Worm (Caenorhabditis elegans) whole organism, late embryonic: Measurements from ENCODE around the gene Y26G10.5.

Experiments
- C08G9.2 ChIP-seq: sonication (generic microtip); optimal IDR thresholded peaks from 2 replicates; lab custom pipeline; 2016; ENCODE audit warnings: mild to moderate bottlenecking, missing genetic modification characterization, moderate library complexity, missing compliant biosample characterization
- F13H6.1 ChIP-seq: sonication (generic microtip); optimal IDR thresholded peaks from 2 replicates; lab custom pipeline; 2016; ENCODE audit warnings: missing genetic modification characterization, missing compliant biosample characterization
- T23F11.4 ChIP-seq: fragments of 200-800 bp; sonication (Bioruptor generic); optimal IDR thresholded peaks from 2 replicates; lab custom pipeline; 2018; ENCODE audit warnings: mild to moderate bottlenecking, missing genetic modification characterization, missing compliant biosample characterization
- Y22D7AL.16 ChIP-seq: sonication (generic microtip); optimal IDR thresholded peaks from 2 replicates; lab custom pipeline; 2016; ENCODE audit warnings: missing genetic modification characterization, missing compliant biosample characterization
- ahr-1 ChIP-seq: sonication (generic microtip); optimal IDR thresholded peaks from 2 replicates; lab custom pipeline; 2016; ENCODE audit warnings: missing genetic modification characterization, missing compliant biosample characterization
- ama-1 ChIP-seq: fragments of 150-350 bp; optimal IDR thresholded peaks from 2 replicates; lab custom pipeline; 2014
- ceh-14 ChIP-seq: sonication (generic microtip); optimal IDR thresholded peaks from 2 replicates; lab custom pipeline; 2016; ENCODE audit warnings: missing genotype, missing genetic modification characterization, missing compliant biosample characterization
- ceh-18 ChIP-seq: sonication (generic microtip); optimal IDR thresholded peaks from 2 replicates; lab custom pipeline; 2016; ENCODE audit warnings: missing genetic modification characterization, missing compliant biosample characterization
- ceh-22 ChIP-seq: sonication (generic microtip); optimal IDR thresholded peaks from 2 replicates; lab custom pipeline; 2017; ENCODE audit warnings: missing biosample characterization, missing genetic modification characterization
- ceh-24 ChIP-seq: sonication (generic microtip); optimal IDR thresholded peaks from 2 replicates; lab custom pipeline; 2016; ENCODE audit warnings: mild to moderate bottlenecking, missing genetic modification characterization, missing compliant biosample characterization
- ceh-30 ChIP-seq: fragments of 150-350 bp; optimal IDR thresholded peaks from 2 replicates; lab custom pipeline; 2014; ENCODE audit warnings: missing biosample characterization, missing genetic modification characterization
- ceh-31 ChIP-seq: sonication (generic microtip); optimal IDR thresholded peaks from 2 replicates; lab custom pipeline; 2016; ENCODE audit warnings: missing genetic modification characterization, missing compliant biosample characterization
- ceh-34 ChIP-seq: sonication (generic microtip); optimal IDR thresholded peaks from 2 replicates; lab custom pipeline; 2016; ENCODE audit warnings: mild to moderate bottlenecking, missing genetic modification characterization, missing compliant biosample characterization
- ceh-45 ChIP-seq: fragments of 200-800 bp; sonication (Bioruptor generic); IDR thresholded peaks from 2 replicates; pipeline ENCODE4 v1.3.6; 2022; ENCODE audit warnings: missing genetic modification reagents, missing genetic modification characterization, missing compliant biosample characterization
- ceh-6 ChIP-seq: fragments of 200-800 bp; sonication (Bioruptor generic); optimal IDR thresholded peaks from 2 replicates; lab custom pipeline; 2018; ENCODE audit warnings: mild to moderate bottlenecking, missing genetic modification characterization, missing compliant biosample characterization
- che-1 ChIP-seq: sonication (generic microtip); optimal IDR thresholded peaks from 2 replicates; lab custom pipeline; 2016; ENCODE audit warnings: mild to moderate bottlenecking, missing genetic modification characterization, missing compliant biosample characterization
- elt-2 ChIP-seq: sonication (generic microtip); optimal IDR thresholded peaks from 2 replicates; lab custom pipeline; 2016; ENCODE audit warnings: missing genetic modification reagents, missing genetic modification characterization, missing compliant biosample characterization
- elt-4 ChIP-seq: sonication (generic microtip); optimal IDR thresholded peaks from 2 replicates; lab custom pipeline; 2016; ENCODE audit warnings: missing genetic modification characterization, missing compliant biosample characterization
- ets-4 ChIP-seq: sonication (generic microtip); optimal IDR thresholded peaks from 2 replicates; lab custom pipeline; 2016; ENCODE audit warnings: missing genetic modification characterization, missing compliant biosample characterization
- eyg-1 ChIP-seq: sonication (generic microtip); optimal IDR thresholded peaks from 2 replicates; lab custom pipeline; 2016; ENCODE audit warnings: missing genotype, missing genetic modification characterization, missing compliant biosample characterization
- fkh-10 ChIP-seq: fragments of 150-350 bp; optimal IDR thresholded peaks from 2 replicates; lab custom pipeline; 2014; ENCODE audit warnings: missing biosample characterization, missing genetic modification reagents, missing genetic modification characterization
- fkh-6 ChIP-seq: sonication (generic microtip); optimal IDR thresholded peaks from 2 replicates; lab custom pipeline; 2016; ENCODE audit warnings: missing genetic modification characterization, missing compliant biosample characterization
- hlh-30 ChIP-seq: sonication (generic microtip); optimal IDR thresholded peaks from 2 replicates; lab custom pipeline; 2017; ENCODE audit warnings: antibody characterized with exemption, missing genetic modification characterization, missing compliant biosample characterization; ENCODE audit not compliant: insufficient read depth
- hlh-8 ChIP-seq: sonication (generic microtip); optimal IDR thresholded peaks from 2 replicates; lab custom pipeline; 2016; ENCODE audit warnings: missing genotype, missing genetic modification characterization, missing compliant biosample characterization
- lin-11 ChIP-seq: fragments of 200-800 bp; sonication (Bioruptor generic); optimal IDR thresholded peaks from 2 replicates; lab custom pipeline; 2018; ENCODE audit warnings: mild to moderate bottlenecking, missing genetic modification characterization, missing compliant biosample characterization
- mec-3 ChIP-seq: sonication (generic microtip); optimal IDR thresholded peaks from 2 replicates; lab custom pipeline; 2016; ENCODE audit warnings: borderline replicate concordance, missing genetic modification characterization, missing compliant biosample characterization
- nfya-1 ChIP-seq: sonication (generic microtip); optimal IDR thresholded peaks from 2 replicates; lab custom pipeline; 2017; ENCODE audit warnings: missing genetic modification characterization, mild to moderate bottlenecking, missing compliant biosample characterization, antibody characterized with exemption, moderate library complexity
- nhr-232 ChIP-seq: sonication (generic microtip); optimal IDR thresholded peaks from 2 replicates; lab custom pipeline; 2016; ENCODE audit warnings: missing genetic modification characterization, missing compliant biosample characterization
- odd-2 ChIP-seq: sonication (generic microtip); optimal IDR thresholded peaks from 2 replicates; lab custom pipeline; 2017; ENCODE audit warnings: antibody characterized with exemption, mild to moderate bottlenecking, missing genetic modification characterization, missing compliant biosample characterization
- pag-3 ChIP-seq: sonication (generic microtip); optimal IDR thresholded peaks from 2 replicates; lab custom pipeline; 2016; ENCODE audit warnings: missing compliant biosample characterization, missing genetic modification characterization, borderline replicate concordance
- pat-9 ChIP-seq: fragments of 200-800 bp; sonication (Bioruptor generic); optimal IDR thresholded peaks from 2 replicates; lab custom pipeline; 2018; ENCODE audit warnings: mild to moderate bottlenecking, missing genetic modification characterization, moderate library complexity, missing compliant biosample characterization
- pha-4 ChIP-seq: fragments of 150-350 bp; optimal IDR thresholded peaks from 2 replicates; lab custom pipeline; 2018; ENCODE audit warnings: missing biosample characterization, missing genetic modification reagents, missing genetic modification characterization
- pqm-1 ChIP-seq: sonication (generic microtip); optimal IDR thresholded peaks from 2 replicates; lab custom pipeline; 2016; ENCODE audit warnings: missing genetic modification characterization, missing compliant biosample characterization
- pros-1 ChIP-seq: fragments of 150-350 bp; optimal IDR thresholded peaks from 2 replicates; lab custom pipeline; 2014; ENCODE audit warnings: missing biosample characterization, missing genetic modification reagents, missing genetic modification characterization
- ref-2 ChIP-seq: sonication (generic microtip); optimal IDR thresholded peaks from 2 replicates; lab custom pipeline; 2016; ENCODE audit warnings: missing genetic modification characterization, missing compliant biosample characterization
- rnt-1 ChIP-seq: sonication (generic microtip); optimal IDR thresholded peaks from 2 replicates; lab custom pipeline; 2016; ENCODE audit warnings: missing genetic modification characterization, missing compliant biosample characterization
- sdc-2 ChIP-seq: sonication (generic microtip); optimal IDR thresholded peaks from 2 replicates; lab custom pipeline; 2016; ENCODE audit warnings: missing genotype, missing genetic modification characterization, missing compliant biosample characterization
- sox-4 ChIP-seq: sonication (generic microtip); optimal IDR thresholded peaks from 2 replicates; lab custom pipeline; 2017; ENCODE audit warnings: mild to moderate bottlenecking, missing genetic modification characterization, inconsistent platforms, missing compliant biosample characterization
- tbx-2 ChIP-seq: sonication (generic microtip); optimal IDR thresholded peaks from 2 replicates; lab custom pipeline; 2016; ENCODE audit warnings: missing genetic modification characterization, missing compliant biosample characterization
- ttx-3 ChIP-seq: sonication (generic microtip); optimal IDR thresholded peaks from 2 replicates; lab custom pipeline; 2016; ENCODE audit warnings: missing genetic modification reagents, missing genetic modification characterization, missing compliant biosample characterization
- unc-42 ChIP-seq: sonication (generic microtip); optimal IDR thresholded peaks from 2 replicates; lab custom pipeline; 2016; ENCODE audit warnings: missing genotype, missing genetic modification characterization, missing compliant biosample characterization
- unc-55 ChIP-seq: sonication (generic microtip); optimal IDR thresholded peaks from 2 replicates; lab custom pipeline; 2017; ENCODE audit warnings: missing biosample characterization, missing genetic modification reagents, missing genetic modification characterization
- ztf-16 ChIP-seq: sonication (generic microtip); optimal IDR thresholded peaks from 2 replicates; lab custom pipeline; 2017; ENCODE audit warnings: missing genetic modification characterization, missing compliant biosample characterization

The Y26G10.5 gene

ce11 chrV:17705814-17706213 lies 5.2 kb upstream of the Y26G10.5 start, which contains the start of gene W06D12.6:
W06D12.6 (plus strand) TSS chrV:17706114.
- no peak for TF ChIP-seq pat-9 (tag; lab: Kevin White, UChicago)
- no peak for TF ChIP-seq pros-1
- TF ChIP-seq sox-4 (tag; lab: Kevin White, UChicago): no peak
- no peak for TF ChIP-seq ceh-45 (GFP tag; lab: Robert Waterston, UW)
- TF ChIP-seq lin-11 (tag; lab: Kevin White, UChicago): no peak
- TF ChIP-seq mec-3 (tag; lab: Kevin White, UChicago): no peak
- TF ChIP-seq ztf-16 (tag; lab: Kevin White, UChicago): no peak
- TF ChIP-seq unc-42 (tag; lab: Kevin White, UChicago): no peak
- no peak for TF ChIP-seq hlh-30 (tag; lab: Kevin White, UChicago)
- no peak for TF ChIP-seq rnt-1 (tag; lab: Kevin White, UChicago)
- TF ChIP-seq ets-4 (tag; lab: Kevin White, UChicago): no peak
- TF ChIP-seq nfya-1 (tag; lab: Kevin White, UChicago): no peak
- no peak for TF ChIP-seq Y22D7AL.16 (tag; lab: Kevin White, UChicago)
- no peak for TF ChIP-seq odd-2 (tag; lab: Kevin White, UChicago)
- TF ChIP-seq elt-4 (tag; lab: Kevin White, UChicago): no peak
- no peak for TF ChIP-seq F13H6.1 (tag; lab: Kevin White, UChicago)
- TF ChIP-seq C08G9.2 (tag; lab: Kevin White, UChicago): no peak

DNA sequence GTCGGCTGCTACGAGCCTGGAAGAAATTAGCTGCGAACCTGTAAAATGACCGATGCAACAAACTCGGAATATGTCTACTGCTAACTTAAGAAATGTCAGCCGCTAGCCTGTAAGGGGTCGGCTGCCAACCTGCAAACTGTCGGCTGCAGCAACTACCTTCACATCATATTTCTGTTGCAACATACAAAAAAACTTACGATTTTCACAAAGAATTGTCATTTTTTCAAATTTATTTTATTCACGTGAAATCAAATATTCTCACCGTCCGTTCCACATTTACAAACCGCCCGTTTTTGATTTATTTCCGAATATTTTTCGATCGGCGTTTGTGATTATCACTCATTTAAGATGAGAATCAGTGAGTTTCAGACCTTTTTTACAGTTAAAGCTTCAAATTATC lies 969 bp downstream of the Y26G10.5 start, which contains the start of gene Y26G10.6:
Gene Y26G10.6, plus strand, starts transcription at position 301 of the 400 bp plus-strand sequence.
- TF ChIP-seq pag-3 (tag; lab: Kevin White, UChicago) (no peak), pqm-1 (tag; lab: Kevin White, UChicago) (no peak), ref-2 (tag; lab: Kevin White, UChicago) (no peak), sdc-2 (tag; lab: Kevin White, UChicago) (no peak), eyg-1 (tag; lab: Kevin White, UChicago) (no peak), fkh-10 (no peak), Y22D7AL.16 (tag; lab: Kevin White, UChicago) (no peak), pros-1 (no peak), nhr-232 (tag; lab: Kevin White, UChicago) (no peak), mec-3 (tag; lab: Kevin White, UChicago) (no peak), fkh-6 (tag; lab: Kevin White, UChicago) (no peak), pha-4 (no peak), pat-9 (tag; lab: Kevin White, UChicago) (no peak), ceh-24 (tag; lab: Kevin White, UChicago) (no peak), che-1 (tag; lab: Kevin White, UChicago) (no peak)
- TF ChIP-seq, all 69 proteins: peak for 0

DNA sequence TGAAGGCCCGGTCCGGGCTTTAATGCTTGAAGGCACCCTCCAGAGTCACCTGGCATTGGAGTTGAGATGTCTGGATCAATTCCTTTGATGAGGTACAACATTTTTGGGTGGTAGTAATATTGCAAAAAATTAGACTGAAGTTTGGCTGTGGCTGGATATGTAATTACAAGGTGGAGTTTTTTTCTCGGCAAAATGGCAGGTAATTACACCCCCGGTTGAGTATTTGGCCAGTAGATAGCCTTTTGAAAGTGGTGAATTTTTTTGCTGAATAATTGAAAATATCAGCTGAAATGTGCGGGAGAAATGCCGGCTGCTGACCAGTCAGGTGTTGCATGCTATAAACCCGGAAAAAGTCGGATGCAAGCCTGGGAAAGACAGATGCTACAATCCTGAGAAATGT lies 1.5 kb downstream of the Y26G10.5 start, which contains the start of gene Y26G10.4:
Gene Y26G10.4, minus strand, starts transcription at position 101 of the 400 bp plus-strand sequence.
- TF ChIP-seq pros-1 (no peak), F13H6.1 (tag; lab: Kevin White, UChicago) (no peak), hlh-8 (tag; lab: Kevin White, UChicago) (no peak), ceh-22 (tag; lab: Kevin White, UChicago) (no peak)
- TF ChIP-seq, all 69 proteins: peak for 0

DNA sequence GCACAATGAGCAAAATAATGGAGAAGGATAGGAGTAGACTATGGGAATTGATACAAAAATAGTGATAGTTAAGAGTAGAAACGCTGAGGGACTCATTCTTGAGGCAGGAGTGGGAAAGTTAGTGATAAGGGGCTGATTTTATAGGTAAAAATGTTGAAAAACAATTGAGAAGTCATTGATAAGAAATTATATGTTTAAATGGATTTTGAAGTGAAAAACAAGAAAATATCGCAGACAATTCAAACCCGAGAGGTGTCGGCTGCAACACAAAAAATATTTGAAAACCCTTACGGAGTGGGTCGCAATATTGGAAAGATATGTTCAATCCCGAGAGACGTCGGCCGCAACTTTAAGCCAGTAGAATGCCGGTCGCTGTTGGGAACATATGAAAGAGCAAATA lies 3.9 kb downstream of the Y26G10.5 start, which contains the start of gene spp-29:
Gene spp-29, minus strand, starts transcription at position 101 of the 400 bp plus-strand sequence.
- no peak for TF ChIP-seq ets-4 (tag; lab: Kevin White, UChicago)
- TF ChIP-seq Y22D7AL.16 (tag; lab: Kevin White, UChicago): no peak
- TF ChIP-seq ceh-22 (tag; lab: Kevin White, UChicago): no peak
- TF ChIP-seq ceh-31 (tag; lab: Kevin White, UChicago): no peak
- TF ChIP-seq ceh-30 (tag; lab: Kevin White, UChicago): no peak
- no peak for TF ChIP-seq tbx-2 (tag; lab: Kevin White, UChicago)
- no peak for TF ChIP-seq pag-3 (tag; lab: Kevin White, UChicago)
- no peak for TF ChIP-seq F13H6.1 (tag; lab: Kevin White, UChicago)
- no peak for TF ChIP-seq ceh-14 (tag; lab: Kevin White, UChicago)
- TF ChIP-seq elt-2: no peak
- TF ChIP-seq unc-55 (GFP tag; lab: Kevin White, UChicago): no peak
- TF ChIP-seq ceh-34: no peak
- TF ChIP-seq ceh-6 (GFP tag; lab: Kevin White, UChicago): no peak
- no peak for TF ChIP-seq ahr-1
- TF ChIP-seq ama-1 (lab: Kevin White, UChicago): no peak
- TF ChIP-seq T23F11.4 (GFP tag; lab: Kevin White, UChicago): no peak
- no peak for TF ChIP-seq ceh-18 (tag; lab: Kevin White, UChicago)
- TF ChIP-seq pqm-1 (tag; lab: Kevin White, UChicago): no peak
- no peak for TF ChIP-seq pros-1
- TF ChIP-seq ttx-3 (tag; lab: Kevin White, UChicago): no peak
